Worm (Caenorhabditis elegans) whole organism, late embryonic: ENCODE results near the gene T25B2.2.

Experiments used
- F13H6.1 ChIP-seq: sonication (generic microtip); optimal IDR thresholded peaks from 2 replicates; lab custom pipeline; 2016; ENCODE audit warnings: missing genetic modification characterization, missing compliant biosample characterization
- ahr-1 ChIP-seq: sonication (generic microtip); optimal IDR thresholded peaks from 2 replicates; lab custom pipeline; 2016; ENCODE audit warnings: missing genetic modification characterization, missing compliant biosample characterization
- ceh-14 ChIP-seq: sonication (generic microtip); optimal IDR thresholded peaks from 2 replicates; lab custom pipeline; 2016; ENCODE audit warnings: missing genotype, missing genetic modification characterization, missing compliant biosample characterization
- ceh-2 ChIP-seq: sonication (generic microtip); optimal IDR thresholded peaks from 2 replicates; lab custom pipeline; 2016; ENCODE audit warnings: missing genotype, missing genetic modification characterization, missing compliant biosample characterization
- ceh-24 ChIP-seq: sonication (generic microtip); optimal IDR thresholded peaks from 2 replicates; lab custom pipeline; 2016; ENCODE audit warnings: mild to moderate bottlenecking, missing genetic modification characterization, missing compliant biosample characterization
- ceh-30 ChIP-seq: fragments of 150-350 bp; optimal IDR thresholded peaks from 2 replicates; lab custom pipeline; 2014; ENCODE audit warnings: missing biosample characterization, missing genetic modification characterization
- ceh-34 ChIP-seq: sonication (generic microtip); optimal IDR thresholded peaks from 2 replicates; lab custom pipeline; 2016; ENCODE audit warnings: mild to moderate bottlenecking, missing genetic modification characterization, missing compliant biosample characterization
- ceh-6 ChIP-seq: fragments of 200-800 bp; sonication (Bioruptor generic); optimal IDR thresholded peaks from 2 replicates; lab custom pipeline; 2018; ENCODE audit warnings: mild to moderate bottlenecking, missing genetic modification characterization, missing compliant biosample characterization
- che-1 ChIP-seq: sonication (generic microtip); optimal IDR thresholded peaks from 2 replicates; lab custom pipeline; 2016; ENCODE audit warnings: mild to moderate bottlenecking, missing genetic modification characterization, missing compliant biosample characterization
- elt-4 ChIP-seq: sonication (generic microtip); optimal IDR thresholded peaks from 2 replicates; lab custom pipeline; 2016; ENCODE audit warnings: missing genetic modification characterization, missing compliant biosample characterization
- ets-4 ChIP-seq: sonication (generic microtip); optimal IDR thresholded peaks from 2 replicates; lab custom pipeline; 2016; ENCODE audit warnings: missing genetic modification characterization, missing compliant biosample characterization
- eyg-1 ChIP-seq: sonication (generic microtip); optimal IDR thresholded peaks from 2 replicates; lab custom pipeline; 2016; ENCODE audit warnings: missing genotype, missing genetic modification characterization, missing compliant biosample characterization
- fkh-10 ChIP-seq: fragments of 150-350 bp; optimal IDR thresholded peaks from 2 replicates; lab custom pipeline; 2014; ENCODE audit warnings: missing biosample characterization, missing genetic modification reagents, missing genetic modification characterization
- gmeb-2 ChIP-seq: sonication (generic microtip); optimal IDR thresholded peaks from 2 replicates; lab custom pipeline; 2016; ENCODE audit warnings: missing genetic modification characterization, inconsistent platforms, missing compliant biosample characterization
- hlh-13 ChIP-seq: fragments of 200-800 bp; sonication (Bioruptor generic); optimal IDR thresholded peaks from 2 replicates; lab custom pipeline; 2018; ENCODE audit warnings: mild to moderate bottlenecking, missing genetic modification characterization, missing compliant biosample characterization
- hlh-15 ChIP-seq: sonication (generic microtip); optimal IDR thresholded peaks from 2 replicates; lab custom pipeline; 2016; ENCODE audit warnings: missing genetic modification characterization, missing compliant biosample characterization
- hlh-30 ChIP-seq: sonication (generic microtip); optimal IDR thresholded peaks from 2 replicates; lab custom pipeline; 2017; ENCODE audit warnings: antibody characterized with exemption, missing genetic modification characterization, missing compliant biosample characterization; ENCODE audit not compliant: insufficient read depth
- lim-6 ChIP-seq: sonication (generic microtip); optimal IDR thresholded peaks from 2 replicates; lab custom pipeline; 2016; ENCODE audit warnings: missing genetic modification characterization, missing compliant biosample characterization
- lin-11 ChIP-seq: fragments of 200-800 bp; sonication (Bioruptor generic); optimal IDR thresholded peaks from 2 replicates; lab custom pipeline; 2018; ENCODE audit warnings: mild to moderate bottlenecking, missing genetic modification characterization, missing compliant biosample characterization
- nfya-1 ChIP-seq: sonication (generic microtip); optimal IDR thresholded peaks from 2 replicates; lab custom pipeline; 2017; ENCODE audit warnings: missing genetic modification characterization, mild to moderate bottlenecking, missing compliant biosample characterization, antibody characterized with exemption, moderate library complexity
- nhr-11 ChIP-seq: fragments of 150-350 bp; optimal IDR thresholded peaks from 2 replicates; lab custom pipeline; 2014; ENCODE audit warnings: missing biosample characterization, missing genetic modification characterization
- nhr-232 ChIP-seq: sonication (generic microtip); optimal IDR thresholded peaks from 2 replicates; lab custom pipeline; 2016; ENCODE audit warnings: missing genetic modification characterization, missing compliant biosample characterization
- npax-4 ChIP-seq: sonication (generic microtip); optimal IDR thresholded peaks from 2 replicates; lab custom pipeline; 2016; ENCODE audit warnings: missing genetic modification characterization, missing compliant biosample characterization
- odd-2 ChIP-seq: sonication (generic microtip); optimal IDR thresholded peaks from 2 replicates; lab custom pipeline; 2017; ENCODE audit warnings: antibody characterized with exemption, mild to moderate bottlenecking, missing genetic modification characterization, missing compliant biosample characterization
- pag-3 ChIP-seq: sonication (generic microtip); optimal IDR thresholded peaks from 2 replicates; lab custom pipeline; 2016; ENCODE audit warnings: missing compliant biosample characterization, missing genetic modification characterization, borderline replicate concordance
- pha-4 ChIP-seq: fragments of 150-350 bp; optimal IDR thresholded peaks from 2 replicates; lab custom pipeline; 2018; ENCODE audit warnings: missing biosample characterization, missing genetic modification reagents, missing genetic modification characterization
- pqm-1 ChIP-seq: sonication (generic microtip); optimal IDR thresholded peaks from 2 replicates; lab custom pipeline; 2016; ENCODE audit warnings: missing genetic modification characterization, missing compliant biosample characterization
- rnt-1 ChIP-seq: sonication (generic microtip); optimal IDR thresholded peaks from 2 replicates; lab custom pipeline; 2016; ENCODE audit warnings: missing genetic modification characterization, missing compliant biosample characterization
- sox-2 ChIP-seq: fragments of 200-800 bp; sonication (Bioruptor generic); IDR thresholded peaks from 2 replicates; pipeline ENCODE4 v1.3.6; 2022; ENCODE audit warnings: missing genetic modification reagents, missing genetic modification characterization, missing compliant biosample characterization
- sox-4 ChIP-seq: sonication (generic microtip); optimal IDR thresholded peaks from 2 replicates; lab custom pipeline; 2017; ENCODE audit warnings: mild to moderate bottlenecking, missing genetic modification characterization, inconsistent platforms, missing compliant biosample characterization
- syd-9 ChIP-seq: sonication (generic microtip); optimal IDR thresholded peaks from 2 replicates; lab custom pipeline; 2016; ENCODE audit warnings: mild to moderate bottlenecking, missing genetic modification characterization, moderate library complexity, missing compliant biosample characterization
- tbx-2 ChIP-seq: sonication (generic microtip); optimal IDR thresholded peaks from 2 replicates; lab custom pipeline; 2016; ENCODE audit warnings: missing genetic modification characterization, missing compliant biosample characterization
- tbx-7 ChIP-seq: sonication (generic microtip); optimal IDR thresholded peaks from 2 replicates; lab custom pipeline; 2016; ENCODE audit warnings: missing genotype, missing genetic modification characterization, missing compliant biosample characterization
- ttx-3 ChIP-seq: sonication (generic microtip); optimal IDR thresholded peaks from 2 replicates; lab custom pipeline; 2016; ENCODE audit warnings: missing genetic modification reagents, missing genetic modification characterization, missing compliant biosample characterization
- unc-3 ChIP-seq, 2 experiments: fragments of 200-800 bp in 1 of 2; sonication (Bioruptor generic) in 1 of 2; sonication (generic microtip) in 1 of 2; conservative IDR thresholded peaks in 1 of 2; optimal IDR thresholded peaks in 1 of 2; 2 replicates each; pipeline versions ENCODE4 v1.3.6 to Lab custom; 2016 to 2022; ENCODE audit warnings: missing compliant biosample characterization in 2 of 2, missing genetic modification characterization in 2 of 2, missing genetic modification reagents in 1 of 2
- zip-5 ChIP-seq: sonication (generic microtip); optimal IDR thresholded peaks from 2 replicates; lab custom pipeline; 2016; ENCODE audit warnings: missing genetic modification characterization, missing compliant biosample characterization

Gene T25B2.2

ce11 chrX:6177944-6178566, 8.6 kb downstream of the T25B2.2 start, which contains the start of the genes T25B2.4 and T13C5.3:
Gene T25B2.4 (plus strand): TSS chrX:6178244.
Gene T13C5.3 (plus strand): TSS chrX:6178516.
- TF ChIP-seq sox-4, result no peak
- no peak for TF ChIP-seq ceh-34 (tag; lab: Kevin White, UChicago)
- no peak for TF ChIP-seq elt-4 (tag; lab: Kevin White, UChicago)
- no peak for TF ChIP-seq ahr-1 (tag; lab: Kevin White, UChicago)

ce11 chrX:6178989-6179388, 9.5 kb downstream of the T25B2.2 start:
- TF ChIP-seq tbx-7, result no peak
- TF ChIP-seq tbx-2 (tag; lab: Kevin White, UChicago), result no peak
- TF ChIP-seq nhr-11, result no peak
- TF ChIP-seq hlh-30 (tag; lab: Kevin White, UChicago), result no peak
- TF ChIP-seq odd-2, result no peak
- no peak for TF ChIP-seq syd-9 (tag; lab: Kevin White, UChicago)

- no peak for TF ChIP-seq sox-2 (GFP tag; lab: Robert Waterston, UW)
- no peak for TF ChIP-seq tbx-2 (tag; lab: Kevin White, UChicago)
- TF ChIP-seq pha-4, result no peak
- TF ChIP-seq F13H6.1 (tag; lab: Kevin White, UChicago), result no peak
- no peak for TF ChIP-seq che-1
- no peak for TF ChIP-seq eyg-1 (tag; lab: Kevin White, UChicago)
- no peak for TF ChIP-seq rnt-1 (tag; lab: Kevin White, UChicago)
Observed at ce11 chrX:6180293-6180692, 10.8 kb downstream of the T25B2.2 start, which contains the start of gene T13C5.7. Gene T13C5.7 (plus strand): TSS chrX:6180593.

- TF ChIP-seq ceh-6 (GFP tag; lab: Kevin White, UChicago) (no peak), nhr-232 (tag; lab: Kevin White, UChicago) (no peak), ceh-24 (tag; lab: Kevin White, UChicago) (no peak), ets-4 (tag; lab: Kevin White, UChicago) (no peak), hlh-15 (tag; lab: Kevin White, UChicago) (no peak), rnt-1 (tag; lab: Kevin White, UChicago) (no peak), ceh-34 (tag; lab: Kevin White, UChicago) (no peak), F13H6.1 (tag; lab: Kevin White, UChicago) (no peak), fkh-10 (GFP tag; lab: Kevin White, UChicago) (no peak), tbx-2 (tag; lab: Kevin White, UChicago) (no peak), ceh-14 (tag; lab: Kevin White, UChicago) (no peak), ahr-1 (tag; lab: Kevin White, UChicago) (no peak), hlh-13 (GFP tag; lab: Kevin White, UChicago) (no peak), lin-11 (tag; lab: Kevin White, UChicago) (no peak), gmeb-2 (tag; lab: Kevin White, UChicago) (no peak), pqm-1 (tag; lab: Kevin White, UChicago) (no peak), zip-5 (tag; lab: Kevin White, UChicago) (no peak)
Observed at ce11 chrX:6184709-6185108, 15.3 kb downstream of the T25B2.2 start, which contains the start of gene T13C5.2. Gene T13C5.2 (plus strand): TSS chrX:6185009.

- TF ChIP-seq lim-6 (tag; lab: Kevin White, UChicago), result no peak
- TF ChIP-seq hlh-30 (tag; lab: Kevin White, UChicago), result no peak
- no peak for TF ChIP-seq che-1
- TF ChIP-seq unc-3 (GFP tag; conservative IDR thresholded peaks at IDR 0.05; lab: Robert Waterston, UW), result no peak
- TF ChIP-seq unc-3 (tag; optimal IDR thresholded peaks at IDR 0.05; lab: Kevin White, UChicago), result no peak
- TF ChIP-seq ceh-2, result no peak
- TF ChIP-seq ceh-34 (tag; lab: Kevin White, UChicago), result no peak
- no peak for TF ChIP-seq ceh-30 (tag; lab: Kevin White, UChicago)
- no peak for TF ChIP-seq hlh-15 (tag; lab: Kevin White, UChicago)
- TF ChIP-seq nfya-1 (tag; lab: Kevin White, UChicago), result no peak
- no peak for TF ChIP-seq pag-3 (tag; lab: Kevin White, UChicago)
- no peak for TF ChIP-seq sox-4
- no peak for TF ChIP-seq ttx-3 (tag; lab: Kevin White, UChicago)
- TF ChIP-seq eyg-1 (tag; lab: Kevin White, UChicago), result no peak
- TF ChIP-seq npax-4 (tag; lab: Kevin White, UChicago), result no peak
Observed at ce11 chrX:6187848-6188247, 18.4 kb downstream of the T25B2.2 start, which contains the start of gene T13C5.10. Gene T13C5.10 (plus strand): TSS chrX:6188148.
